Worm (Caenorhabditis elegans) whole organism, L1 larva: ENCODE measurements around the gene Y53G8AL.4.
A peak's percentile ranks its signal among the peaks of the same experiment; 100 is the strongest.

Experiments used
- C34B4.2 ChIP-seq: sonication (generic microtip); optimal IDR thresholded peaks from 2 replicates; lab custom pipeline; 2017; ENCODE audit warnings: mild to moderate bottlenecking, missing genetic modification characterization, missing compliant biosample characterization
- Y116A8C.19 ChIP-seq: sonication (generic microtip); optimal IDR thresholded peaks from 2 replicates; lab custom pipeline; 2016; ENCODE audit warnings: missing compliant biosample characterization, missing genetic modification characterization, borderline replicate concordance
- alr-1 ChIP-seq: fragments of 200-800 bp; sonication (Bioruptor generic); optimal IDR thresholded peaks from 2 replicates; lab custom pipeline; 2018; ENCODE audit warnings: borderline replicate concordance, mild to moderate bottlenecking, missing genetic modification characterization, missing compliant biosample characterization
- ceh-82 ChIP-seq, 3 experiments: fragments of 150-350 bp in 1 of 3; sonication (generic microtip) in 2 of 3; optimal IDR thresholded peaks; 2 replicates each; lab custom pipeline; 2014 to 2017; ENCODE audit warnings: missing biosample characterization in 3 of 3, missing genetic modification characterization in 3 of 3
- ceh-88 ChIP-seq: fragments of 200-800 bp; sonication (Bioruptor generic); IDR thresholded peaks from 2 replicates; pipeline ENCODE4 v1.3.6; 2022; ENCODE audit warnings: missing genetic modification characterization, missing compliant biosample characterization
- dpl-1 ChIP-seq, 3 experiments: fragments of 150-350 bp in 2 of 3; sonication (generic microtip) in 1 of 3; optimal IDR thresholded peaks; 2 replicates each; lab custom pipeline; 2014 to 2017; ENCODE audit warnings: missing biosample characterization in 3 of 3, missing genetic modification characterization in 3 of 3, missing genetic modification reagents in 3 of 3
- dsc-1 ChIP-seq: sonication (generic microtip); optimal IDR thresholded peaks from 2 replicates; lab custom pipeline; 2016; ENCODE audit warnings: mild to moderate bottlenecking, missing genetic modification characterization, missing compliant biosample characterization
- efl-1 ChIP-seq, 4 experiments: fragments of 150-350 bp; optimal IDR thresholded peaks in 3 of 4; peaks in 1 of 4; 1 replicate in 1 of 4; 2 replicates in 3 of 4; lab custom pipeline; 2014; ENCODE audit warnings: missing biosample characterization in 2 of 4, missing genetic modification characterization in 2 of 4, missing genetic modification reagents in 2 of 4
- elt-2 ChIP-seq: sonication (generic microtip); optimal IDR thresholded peaks from 2 replicates; lab custom pipeline; 2016; ENCODE audit warnings: missing genetic modification characterization, mild to moderate bottlenecking, inconsistent platforms, missing compliant biosample characterization, missing genetic modification reagents
- fkh-10 ChIP-seq: sonication (generic microtip); optimal IDR thresholded peaks from 2 replicates; lab custom pipeline; 2017; ENCODE audit warnings: missing biosample characterization, missing genetic modification reagents, missing genetic modification characterization
- fkh-8 ChIP-seq: sonication (generic microtip); optimal IDR thresholded peaks from 2 replicates; lab custom pipeline; 2016; ENCODE audit warnings: mild to moderate bottlenecking, missing genetic modification characterization, missing compliant biosample characterization
- fos-1 ChIP-seq: fragments of 150-350 bp; optimal IDR thresholded peaks from 2 replicates; lab custom pipeline; 2014; ENCODE audit warnings: missing biosample characterization, missing genetic modification characterization
- hlh-17 ChIP-seq: fragments of 200-800 bp; sonication (Bioruptor generic); optimal IDR thresholded peaks from 2 replicates; lab custom pipeline; 2018; ENCODE audit warnings: missing genetic modification characterization, mild to moderate bottlenecking, missing compliant biosample characterization, moderate library complexity, borderline replicate concordance
- isw-1 ChIP-seq: fragments of 200-800 bp; sonication (Bioruptor generic); IDR thresholded peaks from 2 replicates; pipeline ENCODE4 v1.3.6; 2022; ENCODE audit warnings: missing genetic modification characterization, missing compliant biosample characterization
- lin-13 ChIP-seq: fragments of 150-350 bp; optimal IDR thresholded peaks from 2 replicates; lab custom pipeline; 2014; ENCODE audit warnings: missing biosample characterization, missing genetic modification reagents, missing genetic modification characterization
- lin-14 ChIP-seq: fragments of 200-800 bp; sonication (Bioruptor generic); optimal IDR thresholded peaks from 2 replicates; lab custom pipeline; 2018; ENCODE audit warnings: mild to moderate bottlenecking, missing genetic modification characterization, moderate library complexity, missing compliant biosample characterization
- lir-3 ChIP-seq: sonication (generic microtip); optimal IDR thresholded peaks from 2 replicates; lab custom pipeline; 2016; ENCODE audit warnings: mild to moderate bottlenecking, missing genetic modification characterization, moderate library complexity, missing compliant biosample characterization; ENCODE audit not compliant: poor library complexity
- lsy-2 ChIP-seq, 2 experiments: fragments of 150-350 bp; optimal IDR thresholded peaks; 2 replicates each; lab custom pipeline; 2014; ENCODE audit warnings: missing biosample characterization in 2 of 2, missing genetic modification characterization in 2 of 2
- mab-9 ChIP-seq: fragments of 200-800 bp; sonication (Bioruptor generic); IDR thresholded peaks from 2 replicates; pipeline ENCODE4 v1.3.6; 2022; ENCODE audit warnings: missing genetic modification reagents, missing genetic modification characterization, missing compliant biosample characterization
- mep-1 ChIP-seq: fragments of 150-350 bp; optimal IDR thresholded peaks from 2 replicates; lab custom pipeline; 2014; ENCODE audit warnings: missing biosample characterization, missing genetic modification characterization
- nhr-12 ChIP-seq: sonication (generic microtip); optimal IDR thresholded peaks from 2 replicates; lab custom pipeline; 2017; ENCODE audit warnings: missing biosample characterization, missing genetic modification characterization
- nhr-237 ChIP-seq: fragments of 150-350 bp; optimal IDR thresholded peaks from 2 replicates; lab custom pipeline; 2014; ENCODE audit warnings: missing biosample characterization, missing genetic modification characterization
- nhr-47 ChIP-seq: sonication (generic microtip); optimal IDR thresholded peaks from 2 replicates; lab custom pipeline; 2016; ENCODE audit warnings: mild to moderate bottlenecking, missing genetic modification characterization, moderate library complexity, missing compliant biosample characterization
- nhr-71 ChIP-seq: sonication (generic microtip); optimal IDR thresholded peaks from 2 replicates; lab custom pipeline; 2016; ENCODE audit warnings: mild to moderate bottlenecking, missing genetic modification characterization, moderate library complexity, missing compliant biosample characterization
- nhr-84 ChIP-seq: sonication (generic microtip); optimal IDR thresholded peaks from 2 replicates; lab custom pipeline; 2017; ENCODE audit warnings: missing biosample characterization, missing genetic modification characterization
- pag-3 ChIP-seq: sonication (generic microtip); optimal IDR thresholded peaks from 2 replicates; lab custom pipeline; 2017; ENCODE audit warnings: missing genetic modification characterization, mild to moderate bottlenecking, missing compliant biosample characterization, antibody characterized with exemption, borderline replicate concordance; ENCODE audit not compliant: insufficient read depth
- rnt-1 ChIP-seq: sonication (generic microtip); optimal IDR thresholded peaks from 2 replicates; lab custom pipeline; 2016; ENCODE audit warnings: mild to moderate bottlenecking, missing genetic modification characterization, moderate library complexity, missing compliant biosample characterization
- snu-23 ChIP-seq: sonication (generic microtip); optimal IDR thresholded peaks from 2 replicates; lab custom pipeline; 2016; ENCODE audit warnings: missing genetic modification characterization, missing compliant biosample characterization
- swsn-7 ChIP-seq: sonication (generic microtip); optimal IDR thresholded peaks from 2 replicates; lab custom pipeline; 2016; ENCODE audit warnings: missing genetic modification characterization, missing compliant biosample characterization
- tbx-2 ChIP-seq: sonication (generic microtip); optimal IDR thresholded peaks from 2 replicates; lab custom pipeline; 2016; ENCODE audit warnings: missing genetic modification characterization, missing compliant biosample characterization
- unc-86 ChIP-seq: sonication (generic microtip); optimal IDR thresholded peaks from 2 replicates; lab custom pipeline; 2016; ENCODE audit warnings: missing genetic modification characterization, missing compliant biosample characterization
- unc-98 ChIP-seq: fragments of 200-800 bp; sonication (Bioruptor generic); IDR thresholded peaks from 2 replicates; pipeline ENCODE4 v1.3.6; 2022; ENCODE audit warnings: missing genetic modification characterization, missing compliant biosample characterization
- zag-1 ChIP-seq: fragments of 150-350 bp; optimal IDR thresholded peaks from 2 replicates; lab custom pipeline; 2014; ENCODE audit warnings: missing biosample characterization, missing genetic modification characterization
- zip-4 ChIP-seq: fragments of 200-800 bp; sonication (Bioruptor generic); optimal IDR thresholded peaks from 2 replicates; lab custom pipeline; 2018; ENCODE audit warnings: mild to moderate bottlenecking, missing genetic modification characterization, moderate library complexity, missing compliant biosample characterization

The Y53G8AL.4 gene

ce11 chrIII:3220287-3220686 lies 30.2 kb downstream of the Y53G8AL.4 start:
- TF ChIP-seq elt-2 (no peak), unc-86 (tag; lab: Kevin White, UChicago) (peak; percentile 83), lin-14 (GFP tag; lab: Kevin White, UChicago) (peak; percentile 89), lsy-2 (tag; optimal IDR thresholded peaks at IDR 0.05; lab: Kevin White, UChicago) (peak; percentile 29 to 51), dsc-1 (tag; lab: Kevin White, UChicago) (peak; percentile 1), mab-9 (GFP tag; lab: Robert Waterston, UW) (no peak), mep-1 (tag; lab: Kevin White, UChicago) (peak; percentile 29), unc-98 (GFP tag; lab: Robert Waterston, UW) (no peak), efl-1 (optimal IDR thresholded peaks at IDR 0.05; lab: Kevin White, UChicago) (peak; percentile 37 to 44), efl-1 (GFP tag; optimal IDR thresholded peaks at IDR 0.05 in 1 of 2; lab: Kevin White, UChicago) (no peak), hlh-17 (GFP tag; lab: Kevin White, UChicago) (no peak), tbx-2 (tag; lab: Kevin White, UChicago) (peak; percentile 49), swsn-7 (tag; lab: Kevin White, UChicago) (peak; percentile 50), C34B4.2 (tag; lab: Kevin White, UChicago) (no peak), zip-4 (GFP tag; lab: Kevin White, UChicago) (no peak), dpl-1 (GFP tag; optimal IDR thresholded peaks at IDR 0.05; lab: Kevin White, UChicago) (peak in 1 of 3 experiments; percentile 15), ceh-88 (no peak), nhr-47 (tag; lab: Kevin White, UChicago) (peak; percentile 59), fkh-8 (tag; lab: Kevin White, UChicago) (peak; percentile 68), snu-23 (GFP tag; lab: Kevin White, UChicago) (peak; percentile 33), nhr-71 (tag; lab: Kevin White, UChicago) (peak; percentile 59), lin-13 (GFP tag; lab: Kevin White, UChicago) (peak; percentile 16), fos-1 (tag; lab: Kevin White, UChicago) (no peak), isw-1 (GFP tag; lab: Robert Waterston, UW) (0 out of 2 replicates have a peak, but pooled peaks have one; percentile 19), ceh-82 (tag; optimal IDR thresholded peaks at IDR 0.05; lab: Kevin White, UChicago) (peak in 2 of 3 experiments; percentile 13 to 49), fkh-10 (GFP tag; lab: Kevin White, UChicago) (peak; percentile 5)

- no peak for TF ChIP-seq zag-1 (tag; lab: Kevin White, UChicago)
- TF ChIP-seq lir-3 (tag; lab: Kevin White, UChicago), result no peak
- no peak for TF ChIP-seq pag-3 (tag; lab: Kevin White, UChicago)
- TF ChIP-seq ceh-82 (tag; optimal IDR thresholded peaks at IDR 0.05; lab: Kevin White, UChicago), result no peak
- TF ChIP-seq unc-86 (tag; lab: Kevin White, UChicago), result no peak
- TF ChIP-seq nhr-12 (tag; lab: Kevin White, UChicago), result no peak
- no peak for TF ChIP-seq rnt-1
- TF ChIP-seq, all 84 proteins: peak for 0
Measured at ce11 chrIII:3219050-3219449, 31.4 kb downstream of the Y53G8AL.4 start, which contains the start of gene frm-8. Gene frm-8 (minus strand): TSS chrIII:3219150.

- TF ChIP-seq isw-1 (GFP tag; lab: Robert Waterston, UW), result no peak
- TF ChIP-seq dsc-1 (tag; lab: Kevin White, UChicago), result no peak
- no peak for TF ChIP-seq nhr-84
- TF ChIP-seq alr-1 (tag; lab: Kevin White, UChicago), result no peak
- TF ChIP-seq nhr-237 (tag; lab: Kevin White, UChicago), result no peak
- TF ChIP-seq Y116A8C.19 (tag; lab: Kevin White, UChicago), result no peak
- no peak for TF ChIP-seq efl-1 (optimal IDR thresholded peaks at IDR 0.05; lab: Kevin White, UChicago)
- peak in 1 of 2 experiments; percentile 57 for TF ChIP-seq efl-1 (GFP tag; optimal IDR thresholded peaks at IDR 0.05 in 1 of 2; lab: Kevin White, UChicago)
Measured at ce11 chrIII:3203589-3203988, 46.9 kb downstream of the Y53G8AL.4 start.
